Worm (Caenorhabditis elegans) whole organism, mixed stage, embryonic: Measurements from ENCODE around the gene K11G9.5.

Experiments used
- bed-3 ChIP-seq: fragments of 200-800 bp; sonication (Bioruptor generic); optimal IDR thresholded peaks from 3 replicates; lab custom pipeline; 2018; ENCODE audit warnings: mild to moderate bottlenecking, missing genetic modification characterization, moderate library complexity, missing compliant biosample characterization
- blmp-1 ChIP-seq: fragments of 150-350 bp; optimal IDR thresholded peaks from 2 replicates; lab custom pipeline; 2014; ENCODE audit warnings: missing biosample characterization, missing genetic modification characterization
- ceh-39 ChIP-seq: fragments of 150-350 bp; optimal IDR thresholded peaks from 2 replicates; lab custom pipeline; 2014; ENCODE audit warnings: missing biosample characterization, missing genetic modification characterization
- ceh-43 ChIP-seq: fragments of 200-800 bp; sonication (Bioruptor generic); optimal IDR thresholded peaks from 2 replicates; lab custom pipeline; 2018; ENCODE audit warnings: mild to moderate bottlenecking, missing genetic modification characterization, moderate library complexity, missing compliant biosample characterization
- ces-1 ChIP-seq: fragments of 150-350 bp; optimal IDR thresholded peaks from 2 replicates; lab custom pipeline; 2014; ENCODE audit warnings: missing biosample characterization, missing genetic modification reagents, missing genetic modification characterization
- cnd-1 ChIP-seq: fragments of 200-800 bp; sonication (Bioruptor generic); optimal IDR thresholded peaks from 2 replicates; lab custom pipeline; 2018; ENCODE audit warnings: mild to moderate bottlenecking, missing genetic modification characterization, missing compliant biosample characterization
- drap-1 ChIP-seq: fragments of 200-800 bp; sonication (Bioruptor generic); optimal IDR thresholded peaks from 3 replicates; lab custom pipeline; 2018; ENCODE audit warnings: mild to moderate bottlenecking, missing genetic modification characterization, missing compliant biosample characterization
- elt-1 ChIP-seq: sonication (generic microtip); optimal IDR thresholded peaks from 2 replicates; lab custom pipeline; 2017; ENCODE audit warnings: missing genetic modification characterization, mild to moderate bottlenecking, missing compliant biosample characterization, antibody characterized with exemption, moderate library complexity, borderline replicate concordance; ENCODE audit not compliant: insufficient read depth
- elt-3 ChIP-seq: fragments of 150-350 bp; optimal IDR thresholded peaks from 2 replicates; lab custom pipeline; 2014; ENCODE audit warnings: missing biosample characterization, missing genetic modification characterization
- flh-1 ChIP-seq: fragments of 200-800 bp; sonication (Bioruptor generic); optimal IDR thresholded peaks from 2 replicates; lab custom pipeline; 2018; ENCODE audit warnings: mild to moderate bottlenecking, missing genetic modification characterization, moderate library complexity, missing compliant biosample characterization
- ham-2 ChIP-seq: fragments of 200-800 bp; sonication (Bioruptor generic); optimal IDR thresholded peaks from 2 replicates; lab custom pipeline; 2018; ENCODE audit warnings: mild to moderate bottlenecking, missing genetic modification characterization, missing compliant biosample characterization
- lin-13 ChIP-seq: fragments of 150-350 bp; optimal IDR thresholded peaks from 2 replicates; lab custom pipeline; 2014; ENCODE audit warnings: missing biosample characterization, missing genetic modification characterization
- lin-32 ChIP-seq: fragments of 200-800 bp; sonication (Bioruptor generic); optimal IDR thresholded peaks from 2 replicates; lab custom pipeline; 2018; ENCODE audit warnings: mild to moderate bottlenecking, missing genetic modification characterization, missing compliant biosample characterization
- lsy-2 ChIP-seq: fragments of 150-350 bp; optimal IDR thresholded peaks from 2 replicates; lab custom pipeline; 2014; ENCODE audit warnings: missing biosample characterization, missing genetic modification characterization
- mab-5 ChIP-seq: fragments of 150-350 bp; optimal IDR thresholded peaks from 2 replicates; lab custom pipeline; 2014; ENCODE audit warnings: missing biosample characterization, missing genetic modification characterization
- mep-1 ChIP-seq: fragments of 150-350 bp; optimal IDR thresholded peaks from 2 replicates; lab custom pipeline; 2017; ENCODE audit warnings: missing biosample characterization, missing genetic modification reagents, missing genetic modification characterization, inconsistent platforms
- mls-2 ChIP-seq: sonication (generic microtip); optimal IDR thresholded peaks from 2 replicates; lab custom pipeline; 2016; ENCODE audit warnings: mild to moderate bottlenecking, missing genetic modification characterization, moderate library complexity, missing compliant biosample characterization
- nhr-12 ChIP-seq: fragments of 150-350 bp; optimal IDR thresholded peaks from 2 replicates; lab custom pipeline; 2014; ENCODE audit warnings: missing biosample characterization, missing genetic modification characterization
- nhr-2 ChIP-seq: fragments of 150-350 bp; optimal IDR thresholded peaks from 2 replicates; lab custom pipeline; 2014; ENCODE audit warnings: missing biosample characterization, missing genetic modification characterization
- nhr-28 ChIP-seq: fragments of 150-350 bp; optimal IDR thresholded peaks from 2 replicates; lab custom pipeline; 2014; ENCODE audit warnings: missing biosample characterization, missing genetic modification characterization
- nhr-76 ChIP-seq: sonication (generic microtip); optimal IDR thresholded peaks from 2 replicates; lab custom pipeline; 2017; ENCODE audit warnings: missing biosample characterization, missing genetic modification characterization
- sem-2 ChIP-seq: fragments of 200-800 bp; sonication (Bioruptor generic); optimal IDR thresholded peaks from 2 replicates; lab custom pipeline; 2018; ENCODE audit warnings: mild to moderate bottlenecking, missing genetic modification characterization, missing compliant biosample characterization
- sptf-1 ChIP-seq: sonication (generic microtip); optimal IDR thresholded peaks from 2 replicates; lab custom pipeline; 2017; ENCODE audit warnings: mild to moderate bottlenecking, missing genetic modification characterization, moderate library complexity, missing compliant biosample characterization
- tbx-8 ChIP-seq: fragments of 200-800 bp; sonication (Bioruptor generic); optimal IDR thresholded peaks from 2 replicates; lab custom pipeline; 2018; ENCODE audit warnings: mild to moderate bottlenecking, missing genetic modification characterization, moderate library complexity, missing compliant biosample characterization
- unc-120 ChIP-seq: sonication (generic microtip); optimal IDR thresholded peaks from 2 replicates; lab custom pipeline; 2017; ENCODE audit warnings: missing genetic modification characterization, missing compliant biosample characterization; ENCODE audit not compliant: poor library complexity, severe bottlenecking
- unc-39 ChIP-seq: fragments of 150-350 bp; optimal IDR thresholded peaks from 2 replicates; lab custom pipeline; 2014; ENCODE audit warnings: missing biosample characterization, missing genetic modification characterization
- unc-62 ChIP-seq: fragments of 150-350 bp; optimal IDR thresholded peaks from 2 replicates; lab custom pipeline; 2014; ENCODE audit warnings: missing biosample characterization, missing genetic modification reagents, missing genetic modification characterization
- zip-8 ChIP-seq: fragments of 150-350 bp; optimal IDR thresholded peaks from 2 replicates; lab custom pipeline; 2014; ENCODE audit warnings: missing biosample characterization, missing genetic modification characterization
- ztf-11 ChIP-seq: fragments of 150-350 bp; optimal IDR thresholded peaks from 2 replicates; lab custom pipeline; 2014; ENCODE audit warnings: missing biosample characterization, missing genetic modification characterization

K11G9.5 gene

ce11 chrV:6694668-6695067 lies 6.4 kb upstream of the K11G9.5 start, which contains the start of gene W02F12.8:
TSS of gene W02F12.8 (minus strand) at chrV:6694768.
- TF ChIP-seq nhr-28 (tag; lab: Kevin White, UChicago) = no peak
- TF ChIP-seq unc-120 (tag; lab: Kevin White, UChicago) = no peak
- TF ChIP-seq drap-1 (GFP tag; lab: Kevin White, UChicago) = no peak
- no peak for TF ChIP-seq nhr-76 (tag; lab: Kevin White, UChicago)
- no peak for TF ChIP-seq elt-1
- no peak for TF ChIP-seq sptf-1 (tag; lab: Kevin White, UChicago)
- TF ChIP-seq mep-1 (tag; lab: Kevin White, UChicago) = no peak
- TF ChIP-seq unc-39 = no peak
- no peak for TF ChIP-seq mls-2 (tag; lab: Kevin White, UChicago)
- no peak for TF ChIP-seq sem-2

- TF ChIP-seq ces-1 (no peak), mls-2 (tag; lab: Kevin White, UChicago) (no peak), zip-8 (tag; lab: Kevin White, UChicago) (no peak), unc-120 (tag; lab: Kevin White, UChicago) (no peak), nhr-76 (tag; lab: Kevin White, UChicago) (no peak), blmp-1 (no peak), sem-2 (no peak), sptf-1 (tag; lab: Kevin White, UChicago) (no peak), nhr-12 (no peak), lin-13 (tag; lab: Kevin White, UChicago) (no peak), tbx-8 (no peak), ham-2 (GFP tag; lab: Kevin White, UChicago) (no peak), flh-1 (GFP tag; lab: Kevin White, UChicago) (no peak), nhr-28 (tag; lab: Kevin White, UChicago) (no peak), elt-3 (tag; lab: Kevin White, UChicago) (no peak), unc-62 (no peak), drap-1 (GFP tag; lab: Kevin White, UChicago) (no peak), mab-5 (tag; lab: Kevin White, UChicago) (no peak), mep-1 (tag; lab: Kevin White, UChicago) (no peak)
These were observed 3.6 kb upstream of the K11G9.5 start, which contains the start of gene mtl-1 for ce11 chrV:6691813-6692351. TSS of gene mtl-1 (minus strand) at chrV:6691863.

- no peak for TF ChIP-seq nhr-2 (tag; lab: Kevin White, UChicago)
- TF ChIP-seq nhr-12 = no peak
- TF ChIP-seq ces-1 = no peak
- no peak for TF ChIP-seq cnd-1
- no peak for TF ChIP-seq mab-5 (tag; lab: Kevin White, UChicago)
- no peak for TF ChIP-seq ceh-39 (tag; lab: Kevin White, UChicago)
- no peak for TF ChIP-seq mls-2 (tag; lab: Kevin White, UChicago)
- no peak for TF ChIP-seq ztf-11 (tag; lab: Kevin White, UChicago)
These were observed 1.8 kb upstream of the K11G9.5 start for ce11 chrV:6690075-6690474.

ce11 chrV:6685963-6686362 lies 2.3 kb downstream of the K11G9.5 start:
- TF ChIP-seq ces-1 = no peak
- no peak for TF ChIP-seq mep-1 (tag; lab: Kevin White, UChicago)
- TF ChIP-seq, all 35 proteins: peak for 0

- TF ChIP-seq lin-32 (GFP tag; lab: Kevin White, UChicago) = peak; percentile 60
- TF ChIP-seq nhr-2 (tag; lab: Kevin White, UChicago) = peak; percentile 59
- TF ChIP-seq cnd-1 = peak; percentile 20
- no peak for TF ChIP-seq mls-2 (tag; lab: Kevin White, UChicago)
- TF ChIP-seq, all 35 proteins: peak for 3
These were observed 2.8 kb downstream of the K11G9.5 start for ce11 chrV:6685499-6685898.

- TF ChIP-seq nhr-2 (tag; lab: Kevin White, UChicago) = peak; percentile 100
- TF ChIP-seq ces-1 = peak; percentile 72
- peak; percentile 78 for TF ChIP-seq ceh-43 (GFP tag; lab: Kevin White, UChicago)
- TF ChIP-seq cnd-1 = peak; percentile 76
- TF ChIP-seq mls-2 (tag; lab: Kevin White, UChicago) = peak; percentile 80
- TF ChIP-seq bed-3 (GFP tag; lab: Kevin White, UChicago) = no peak
- TF ChIP-seq sptf-1 (tag; lab: Kevin White, UChicago) = peak; percentile 36
- TF ChIP-seq lsy-2 (tag; lab: Kevin White, UChicago) = no peak
- no peak for TF ChIP-seq nhr-12
- TF ChIP-seq ztf-11 (tag; lab: Kevin White, UChicago) = peak; percentile 28
- TF ChIP-seq lin-32 (GFP tag; lab: Kevin White, UChicago) = peak; percentile 98
- TF ChIP-seq drap-1 (GFP tag; lab: Kevin White, UChicago) = no peak
These were observed 3.8 kb downstream of the K11G9.5 start for ce11 chrV:6684541-6684940.
